Comparison of ENCODE assay signal across 1 fruit fly cellular context in genomic region chr2L:22247455-22248058, dm6.
TF ChIP-seq lines count a peak whose summit lies in the region.

RpL21 (minus strand) TSS chr2L:22247875.

TF ChIP-seq in whole organism, embryonic, 481 proteins besides CTCF, POLR2A, EP300 and RAD21 (continued from another document):
- TF ChIP-seq CG1233 (GFP tag; optimal IDR thresholded peaks at IDR 0.05; lab: Kevin White, UChicago) (no peak), CG14710 (tag; optimal IDR thresholded peaks at IDR 0.05; lab: Kevin White, UChicago) (peak; percentile 38), MESR4 (GFP tag; optimal IDR thresholded peaks at IDR 0.05; lab: Kevin White, UChicago) (peak; percentile 92), Oaz (GFP tag; IDR thresholded peaks at IDR 0.05; lab: Robert Waterston, UW) (no peak), CG15514 (GFP tag; optimal IDR thresholded peaks at IDR 0.05; lab: Kevin White, UChicago) (peak; percentile 6), Pdp1 (GFP tag; optimal IDR thresholded peaks at IDR 0.05; lab: Kevin White, UChicago) (peak in 1 of 2 experiments; percentile 21), row (GFP tag; IDR thresholded peaks at IDR 0.05; lab: Robert Waterston, UW) (peak; percentile 80), Ets97D (GFP tag; optimal IDR thresholded peaks at IDR 0.05; lab: Kevin White, UChicago) (peak; percentile 50), Dfd (GFP tag; optimal IDR thresholded peaks at IDR 0.05; lab: Kevin White, UChicago) (peak in 1 of 2 experiments; percentile 14), CG31441 (GFP tag; IDR thresholded peaks at IDR 0.05; lab: Robert Waterston, UW) (0 out of 2 replicates have a peak, but pooled peaks have one; percentile 10), Ptx1 (GFP tag; IDR thresholded peaks at IDR 0.05; lab: Robert Waterston, UW) (0 out of 2 replicates have a peak, but pooled peaks have one; percentile 9), br (optimal IDR thresholded peaks at IDR 0.05; lab: Kevin White, UChicago) (no peak), CG1603 (tag; optimal IDR thresholded peaks at IDR 0.05; lab: Kevin White, UChicago) (peak; percentile 96), phol (tag; optimal IDR thresholded peaks at IDR 0.05; lab: Kevin White, UChicago) (peak; percentile 99), CG10431 (GFP tag; optimal IDR thresholded peaks at IDR 0.05; lab: Kevin White, UChicago) (peak; percentile 16), CG30431 (GFP tag; optimal IDR thresholded peaks at IDR 0.05; lab: Kevin White, UChicago) (no peak), crc (GFP tag; optimal IDR thresholded peaks at IDR 0.05; lab: Kevin White, UChicago) (no peak), CG30020 (tag; optimal IDR thresholded peaks at IDR 0.05; lab: Kevin White, UChicago) (peak; percentile 98), lov (optimal IDR thresholded peaks at IDR 0.05; lab: Kevin White, UChicago) (no peak), lov (GFP tag; IDR thresholded peaks at IDR 0.05; lab: Robert Waterston, UW) (no peak), YL-1 (GFP tag; optimal IDR thresholded peaks at IDR 0.05; lab: Kevin White, UChicago) (peak; percentile 75), Abd-B (GFP tag; optimal IDR thresholded peaks at IDR 0.05; lab: Kevin White, UChicago) (peak; percentile 65), NC2β (GFP tag; optimal IDR thresholded peaks at IDR 0.05; lab: Kevin White, UChicago) (peak; percentile 28), CoRest (tag; optimal IDR thresholded peaks at IDR 0.05; lab: Kevin White, UChicago) (peak; percentile 18), zen (tag; optimal IDR thresholded peaks at IDR 0.05; lab: Kevin White, UChicago) (peak; percentile 42), trem (tag; optimal IDR thresholded peaks at IDR 0.05; lab: Kevin White, UChicago) (peak; percentile 19), gfzf (GFP tag; optimal IDR thresholded peaks at IDR 0.05; lab: Kevin White, UChicago) (peak; percentile 32), ssp (GFP tag; IDR thresholded peaks at IDR 0.05; lab: Robert Waterston, UW) (peak; percentile 98), CG8290 (GFP tag; optimal IDR thresholded peaks at IDR 0.05; lab: Kevin White, UChicago) (peak; percentile 39), CG8290 (tag; optimal IDR thresholded peaks at IDR 0.05; lab: Kevin White, UChicago) (no peak), CG17802 (tag; optimal IDR thresholded peaks at IDR 0.05; lab: Kevin White, UChicago) (peak; percentile 96), Elba2 (GFP tag; optimal IDR thresholded peaks at IDR 0.05; lab: Kevin White, UChicago) (no peak), CG9817 (tag; optimal IDR thresholded peaks at IDR 0.05; lab: Kevin White, UChicago) (peak; percentile 23), CG12104 (GFP tag; optimal IDR thresholded peaks at IDR 0.05; lab: Kevin White, UChicago) (no peak), dm (GFP tag; optimal IDR thresholded peaks at IDR 0.05; lab: Kevin White, UChicago) (peak; percentile 75)
